Worm (Caenorhabditis elegans): ENCODE data around the gene F10E9.10.

The F10E9.10 gene

DNA sequence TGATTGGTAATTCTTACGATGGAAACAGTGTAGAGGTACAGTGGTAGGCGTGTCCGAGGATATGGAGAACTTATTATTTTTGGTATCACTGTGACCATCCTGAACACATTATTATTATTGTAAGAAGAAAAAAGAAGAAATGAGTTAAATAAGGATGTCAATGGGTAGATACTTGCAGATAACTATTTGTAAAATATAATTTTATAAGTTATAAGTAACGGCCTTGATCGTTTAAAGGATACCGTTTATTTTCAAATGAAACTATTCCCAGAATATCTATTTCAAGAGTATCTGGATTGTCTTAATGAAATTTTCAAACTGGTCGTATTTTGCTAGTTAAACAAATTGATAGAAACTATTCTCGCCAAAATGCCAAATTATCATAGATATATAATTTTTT, at the start of gene F10E9.10:
Gene F10E9.10 (minus strand): TSS at position 101 of the 400 bp plus-strand sequence.
- TF ChIP-seq cebp-2 (GFP tag; IDR thresholded peaks at IDR 0.05), result no peak
- TF ChIP-seq sptf-2 (GFP tag; optimal IDR thresholded peaks at IDR 0.05), result no peak
- TF ChIP-seq ceh-91 (GFP tag; IDR thresholded peaks at IDR 0.05), result no peak
- no peak for TF ChIP-seq mxl-1 (tag; optimal IDR thresholded peaks at IDR 0.05)
- TF ChIP-seq madf-8 (GFP tag; conservative IDR thresholded peaks at IDR 0.05), result no peak
- TF ChIP-seq B0336.3 (GFP tag; IDR thresholded peaks at IDR 0.05), result no peak
- no peak for TF ChIP-seq lsl-1 (GFP tag; optimal IDR thresholded peaks at IDR 0.05)
- TF ChIP-seq ceh-100 (GFP tag; IDR thresholded peaks at IDR 0.05), result no peak
- no peak for TF ChIP-seq ztf-3 (GFP tag; optimal IDR thresholded peaks at IDR 0.05)
- TF ChIP-seq let-607 (tag; optimal IDR thresholded peaks at IDR 0.05), result no peak
- no peak for TF ChIP-seq D2030.7 (GFP tag; IDR thresholded peaks at IDR 0.05)
- TF ChIP-seq ama-1 (optimal IDR thresholded peaks at IDR 0.05), result no peak
- no peak for TF ChIP-seq ama-1 (GFP tag; optimal IDR thresholded peaks at IDR 0.05)
- TF ChIP-seq hmg-1.2 (GFP tag; IDR thresholded peaks at IDR 0.05), result no peak
- TF ChIP-seq unc-130 (GFP tag; optimal IDR thresholded peaks at IDR 0.05), result no peak
- TF ChIP-seq pha-4 (tag; optimal IDR thresholded peaks at IDR 0.05), result no peak
- TF ChIP-seq lin-26 (GFP tag; IDR thresholded peaks at IDR 0.05), result no peak

DNA sequence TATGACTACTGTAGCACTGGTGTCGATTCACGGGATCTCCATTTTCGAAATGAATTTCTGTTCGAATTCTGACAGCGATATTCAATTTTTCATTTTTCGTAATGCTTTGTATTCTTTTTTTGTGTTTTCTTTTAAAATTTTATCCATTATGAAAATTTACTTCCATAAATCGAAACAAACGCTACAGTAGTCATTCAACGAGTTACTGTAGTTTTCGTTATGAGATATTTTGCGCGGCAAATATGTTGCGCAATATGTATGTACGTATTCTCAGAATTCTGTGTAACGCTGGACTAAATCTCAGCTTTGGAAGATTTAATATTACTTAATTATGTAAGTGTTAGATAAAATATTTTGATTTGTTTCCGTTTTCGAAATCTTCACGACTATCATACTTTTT, 49.1 kb upstream of the F10E9.10 start:
- TF ChIP-seq madf-6 (GFP tag; IDR thresholded peaks at IDR 0.05) (no peak), nhr-90 (tag; optimal IDR thresholded peaks at IDR 0.05) (no peak)

DNA sequence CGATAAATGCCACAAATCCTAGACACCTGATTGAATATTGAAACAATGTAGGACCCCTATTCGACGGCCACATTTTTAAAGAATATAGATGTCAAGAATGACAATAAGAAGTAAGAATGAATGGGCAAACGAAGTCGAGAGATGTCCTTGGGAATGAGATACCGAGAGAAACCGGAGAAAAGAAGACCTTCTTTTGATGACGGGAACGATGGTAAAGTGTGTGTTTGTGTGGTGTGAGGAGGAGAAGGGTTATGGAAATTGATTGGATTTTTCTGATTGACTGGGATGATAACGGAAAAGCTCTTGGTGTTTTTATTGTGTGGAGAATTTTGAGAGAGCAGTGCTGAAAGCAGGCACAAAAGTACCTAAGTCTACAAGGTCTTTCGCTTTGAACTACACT, 48.5 kb upstream of the F10E9.10 start, which contains the start of gene R05D3.9:
Gene R05D3.9 (minus strand): TSS at position 101 of the 400 bp plus-strand sequence.
- TF ChIP-seq ccch-3 (GFP tag; optimal IDR thresholded peaks at IDR 0.05) (no peak), aptf-2 (GFP tag; conservative IDR thresholded peaks at IDR 0.05) (no peak), ztf-22 (GFP tag; optimal IDR thresholded peaks at IDR 0.05) (no peak), hlh-12 (tag; optimal IDR thresholded peaks at IDR 0.05) (no peak), ama-1 (optimal IDR thresholded peaks at IDR 0.05) (no peak), ama-1 (GFP tag; optimal IDR thresholded peaks at IDR 0.05) (no peak), lsl-1 (GFP tag; optimal IDR thresholded peaks at IDR 0.05) (no peak), ekl-4 (GFP tag; IDR thresholded peaks at IDR 0.05) (no peak), F52B5.7 (tag; optimal IDR thresholded peaks at IDR 0.05) (no peak), ceh-91 (GFP tag; IDR thresholded peaks at IDR 0.05) (no peak), ztf-26 (tag; optimal IDR thresholded peaks at IDR 0.05) (no peak)

DNA sequence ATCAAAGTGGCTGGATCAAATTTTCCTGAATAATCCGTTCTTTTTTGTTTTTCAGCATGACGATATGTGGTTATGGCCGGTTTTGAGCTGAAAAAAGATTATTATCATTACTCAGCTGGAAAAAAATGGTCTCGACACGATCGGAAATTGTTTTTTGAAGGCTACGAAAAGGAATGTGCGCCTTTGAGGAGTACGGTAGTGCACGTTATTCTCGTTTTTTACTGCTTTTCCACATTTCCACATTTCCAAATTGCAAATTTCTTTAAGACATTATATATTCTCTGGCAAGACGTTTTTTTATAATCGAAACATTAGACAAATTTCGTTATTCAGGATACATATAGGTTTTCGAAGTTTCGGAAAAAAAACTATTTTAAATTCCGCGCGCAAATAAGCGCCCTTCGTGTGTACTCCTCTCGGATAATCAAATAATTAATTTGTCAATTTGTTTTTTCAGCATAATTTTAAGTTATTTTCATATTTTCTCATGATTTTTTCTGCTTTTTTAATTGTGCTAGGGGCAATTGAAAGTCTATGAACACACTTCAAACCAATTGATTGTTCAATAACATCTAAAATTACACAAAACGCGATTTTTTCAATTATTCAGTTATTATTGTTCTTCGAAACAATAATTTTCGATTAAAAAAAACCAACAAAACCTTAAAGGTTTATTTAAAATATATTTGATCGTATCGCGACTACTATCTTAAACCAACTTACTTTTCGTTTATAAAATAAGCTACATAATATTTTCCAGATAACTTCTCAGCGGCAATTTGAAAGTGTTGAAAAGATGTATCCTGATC, 43.4 kb upstream of the F10E9.10 start, which contains the start of gene R05D3.3:
Gene R05D3.3 (plus strand): TSS at position 759 of the 809 bp plus-strand sequence.
- peak; percentile 84 for TF ChIP-seq ceh-91 (GFP tag; IDR thresholded peaks at IDR 0.05)
- peak; percentile 1 for TF ChIP-seq efl-1 (GFP tag; optimal IDR thresholded peaks at IDR 0.05)
- TF ChIP-seq nhr-90 (tag; optimal IDR thresholded peaks at IDR 0.05), result no peak
- TF ChIP-seq aptf-3 (GFP tag; IDR thresholded peaks at IDR 0.05), result no peak
- TF ChIP-seq Y79H2A.3 (GFP tag; conservative IDR thresholded peaks at IDR 0.05), result no peak
- no peak for TF ChIP-seq ztf-18 (tag; optimal IDR thresholded peaks at IDR 0.05)
- TF ChIP-seq madf-6 (GFP tag; IDR thresholded peaks at IDR 0.05), result peak; percentile 44
- TF ChIP-seq ceh-100 (GFP tag; IDR thresholded peaks at IDR 0.05), result no peak
- no peak for TF ChIP-seq him-1 (tag; optimal IDR thresholded peaks at IDR 0.05)
- TF ChIP-seq fkh-3 (tag; optimal IDR thresholded peaks at IDR 0.05), result no peak
- no peak for TF ChIP-seq chd-7 (tag; optimal IDR thresholded peaks at IDR 0.05)
- TF ChIP-seq mes-4 (tag; optimal IDR thresholded peaks at IDR 0.05), result no peak
- no peak for TF ChIP-seq tbx-9 (tag; optimal IDR thresholded peaks at IDR 0.05; ENCODE audit: borderline replicate concordance)
- no peak for TF ChIP-seq zfh-2 (GFP tag; conservative IDR thresholded peaks at IDR 0.05)
- no peak for TF ChIP-seq F57A8.1 (GFP tag; optimal IDR thresholded peaks at IDR 0.05)
- no peak for TF ChIP-seq snpc-1.3 (tag; optimal IDR thresholded peaks at IDR 0.05; ENCODE audit: insufficient read depth)
- no peak for TF ChIP-seq egl-18 (GFP tag; IDR thresholded peaks at IDR 0.05)
- TF ChIP-seq T26A5.8 (tag; optimal IDR thresholded peaks at IDR 0.05), result no peak
- TF ChIP-seq ceh-40 (GFP tag; IDR thresholded peaks at IDR 0.05), result no peak
- no peak for TF ChIP-seq let-607 (tag; optimal IDR thresholded peaks at IDR 0.05)
- no peak for TF ChIP-seq F49E8.2 (tag; optimal IDR thresholded peaks at IDR 0.05; ENCODE audit: insufficient read depth)
- TF ChIP-seq tlf-1 (GFP tag; optimal IDR thresholded peaks at IDR 0.05), result no peak
